Worm (Caenorhabditis elegans) whole organism, L1 larva: ENCODE measurements around the gene T13G4.7.

Source experiments
- Y116A8C.19 ChIP-seq: sonication (generic microtip); optimal IDR thresholded peaks from 2 replicates; lab custom pipeline; 2016; ENCODE audit warnings: missing compliant biosample characterization, missing genetic modification characterization, borderline replicate concordance
- elt-3 ChIP-seq, 6 experiments: fragments of 150-350 bp in 1 of 6; sonication (generic microtip); optimal IDR thresholded peaks; 2 replicates each; lab custom pipeline; 2017 to 2018; ENCODE audit warnings: missing biosample characterization in 6 of 6, missing genetic modification characterization in 6 of 6, inconsistent platforms in 1 of 6
- lin-15B ChIP-seq: fragments of 150-350 bp; sonication (generic microtip); optimal IDR thresholded peaks from 3 replicates; lab custom pipeline; 2014; ENCODE audit warnings: missing biosample characterization, missing genetic modification characterization
- mdl-1 ChIP-seq, 2 experiments: fragments of 150-350 bp; optimal IDR thresholded peaks; 2 replicates each; lab custom pipeline; 2014 to 2017; ENCODE audit warnings: missing biosample characterization in 2 of 2, missing genetic modification characterization in 2 of 2, inconsistent platforms in 1 of 2
- sup-37 ChIP-seq: fragments of 200-800 bp; sonication (Bioruptor generic); optimal IDR thresholded peaks from 2 replicates; lab custom pipeline; 2018; ENCODE audit warnings: mild to moderate bottlenecking, missing genetic modification characterization, missing compliant biosample characterization

DNA sequence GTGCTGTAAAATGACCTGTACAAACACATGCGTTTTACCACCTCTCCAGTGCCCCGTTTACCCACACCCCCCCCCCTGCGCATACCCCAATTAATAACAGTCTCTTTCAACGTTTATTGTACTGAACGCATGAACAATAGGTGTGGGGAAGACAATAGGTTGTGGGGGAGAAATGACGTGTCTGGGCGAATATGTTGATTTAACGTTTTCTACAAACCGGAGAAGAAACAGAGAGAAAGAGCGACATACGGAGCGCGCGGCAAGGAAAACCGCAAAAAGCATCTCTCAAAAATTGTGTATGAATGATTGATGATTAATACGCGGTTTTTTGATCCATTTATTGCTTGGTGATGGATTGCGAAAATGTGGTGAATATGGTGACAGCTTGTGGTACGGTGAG is 17.9 kb upstream of the T13G4.7 start:
- no peak for TF ChIP-seq elt-3 (tag; optimal IDR thresholded peaks at IDR 0.05; lab: Kevin White, UChicago)
- TF ChIP-seq sup-37 (GFP tag; lab: Kevin White, UChicago) = no peak
- no peak for TF ChIP-seq Y116A8C.19 (tag; lab: Kevin White, UChicago)
- TF ChIP-seq mdl-1 (tag; optimal IDR thresholded peaks at IDR 0.05; lab: Kevin White, UChicago) = no peak
- no peak for TF ChIP-seq lin-15B
